Fruit fly (Drosophila melanogaster): ENCODE data around the gene Jig.
A peak's percentile ranks its signal among the peaks of the same experiment; 100 is the strongest.

The Jig gene

DNA sequence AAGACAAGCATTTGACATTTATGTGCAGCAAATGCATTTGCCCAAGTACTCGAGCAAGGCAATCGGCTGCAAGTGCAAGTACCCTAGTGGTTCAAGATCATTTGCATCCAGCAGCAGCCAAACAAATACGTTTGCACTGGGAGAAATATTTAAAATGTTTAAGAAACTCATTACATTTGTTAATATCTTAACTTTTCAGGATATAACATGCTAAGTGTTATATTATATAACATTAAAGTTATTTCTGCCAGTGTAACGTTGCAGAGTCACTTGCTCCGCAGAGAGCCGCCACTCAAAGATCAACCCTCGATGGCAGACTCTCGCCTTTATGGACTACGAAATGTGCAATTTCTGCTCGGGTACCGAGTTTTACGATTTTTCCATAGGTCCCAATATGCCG is 28.7 kb downstream of the Jig start (continued):
- TF ChIP-seq Sox102F (GFP tag; optimal IDR thresholded peaks at IDR 0.05) (no peak), gcm (GFP tag; optimal IDR thresholded peaks at IDR 0.05) (no peak), Dref (GFP tag; IDR thresholded peaks at IDR 0.05) (no peak), Xbp1 (GFP tag; optimal IDR thresholded peaks at IDR 0.05) (peak; percentile 4), ara (GFP tag; IDR thresholded peaks at IDR 0.05) (0 out of 2 replicates have a peak, but pooled peaks have one; percentile 28), CG8388 (GFP tag; optimal IDR thresholded peaks at IDR 0.05) (peak; percentile 14), Dek (tag; optimal IDR thresholded peaks at IDR 0.05) (no peak), CG16779 (GFP tag; IDR thresholded peaks at IDR 0.05) (no peak), slou (GFP tag; optimal IDR thresholded peaks at IDR 0.05) (no peak), caup (GFP tag; optimal IDR thresholded peaks at IDR 0.05; ENCODE audit: severe bottlenecking) (no peak), ab (GFP tag; optimal IDR thresholded peaks at IDR 0.05) (no peak), phol (tag; optimal IDR thresholded peaks at IDR 0.05) (peak; percentile 27), CG14050 (GFP tag; IDR thresholded peaks at IDR 0.05) (no peak), exex (tag; optimal IDR thresholded peaks at IDR 0.05) (no peak), onecut (GFP tag; IDR thresholded peaks at IDR 0.05) (no peak), CG18764 (GFP tag; optimal IDR thresholded peaks at IDR 0.05) (no peak), CG18011 (GFP tag; optimal IDR thresholded peaks at IDR 0.05) (no peak), Hmr (GFP tag; optimal IDR thresholded peaks at IDR 0.05) (no peak), CG2678 (tag; optimal IDR thresholded peaks at IDR 0.05) (no peak), NC2α (GFP tag; optimal IDR thresholded peaks at IDR 0.05) (no peak), ham (GFP tag; IDR thresholded peaks at IDR 0.05) (no peak), CG17328 (GFP tag; IDR thresholded peaks at IDR 0.05) (0 out of 2 replicates have a peak, but pooled peaks have one; percentile 45), CG9609 (GFP tag; optimal IDR thresholded peaks at IDR 0.05) (no peak), CG6854 (GFP tag; optimal IDR thresholded peaks at IDR 0.05) (no peak), CG3281 (GFP tag; optimal IDR thresholded peaks at IDR 0.05) (no peak), Awh (GFP tag; IDR thresholded peaks at IDR 0.05) (no peak), ind (GFP tag; optimal IDR thresholded peaks at IDR 0.05) (no peak), p53 (GFP tag; optimal IDR thresholded peaks at IDR 0.05) (no peak), Mrtf (GFP tag; IDR thresholded peaks at IDR 0.05) (no peak), CG4820 (GFP tag; optimal IDR thresholded peaks at IDR 0.05) (no peak), oc (tag; optimal IDR thresholded peaks at IDR 0.05) (no peak), CG9215 (GFP tag; IDR thresholded peaks at IDR 0.05) (no peak), Hand (GFP tag; optimal IDR thresholded peaks at IDR 0.05) (no peak), Xrp1 (GFP tag; IDR thresholded peaks at IDR 0.05) (peak; percentile 75), so (GFP tag; IDR thresholded peaks at IDR 0.05) (no peak), Dbx (GFP tag; IDR thresholded peaks at IDR 0.05) (no peak), Antp (GFP tag; optimal IDR thresholded peaks at IDR 0.05) (no peak), unpg (GFP tag; optimal IDR thresholded peaks at IDR 0.05) (no peak), wor (GFP tag; IDR thresholded peaks at IDR 0.05) (no peak), CG17359 (tag; optimal IDR thresholded peaks at IDR 0.05) (no peak), chn (GFP tag; optimal IDR thresholded peaks at IDR 0.05) (peak; percentile 0), CG2712 (tag; optimal IDR thresholded peaks at IDR 0.05) (peak; percentile 62), CG33213 (GFP tag; optimal IDR thresholded peaks at IDR 0.05) (no peak), HHEX (GFP tag; optimal IDR thresholded peaks at IDR 0.05) (no peak), CrebB (tag; optimal IDR thresholded peaks at IDR 0.05) (no peak), Dfd (GFP tag; optimal IDR thresholded peaks at IDR 0.05) (no peak), E2f2 (GFP tag; IDR thresholded peaks at IDR 0.05) (no peak), CG7372 (GFP tag; IDR thresholded peaks at IDR 0.05) (no peak), Fer2 (tag; optimal IDR thresholded peaks at IDR 0.05) (no peak), CG11723 (GFP tag; optimal IDR thresholded peaks at IDR 0.05) (no peak), lab (GFP tag; optimal IDR thresholded peaks at IDR 0.05) (no peak), Fer3 (tag; optimal IDR thresholded peaks at IDR 0.05) (no peak)
